Worm (Caenorhabditis elegans): Measurements from ENCODE around the gene F21G4.6.

ce11 chrX:9924962-9925361, 7.7 kb upstream of the F21G4.6 start, which contains the start of gene ugt-23:
- TF ChIP-seq nhr-12 (tag; optimal IDR thresholded peaks at IDR 0.05) = no peak
- no peak for TF ChIP-seq ceh-43 (GFP tag; optimal IDR thresholded peaks at IDR 0.05)
- no peak for TF ChIP-seq nhr-76 (tag; optimal IDR thresholded peaks at IDR 0.05)
- no peak for TF ChIP-seq snpc-4 (tag; optimal IDR thresholded peaks at IDR 0.05)
- no peak for TF ChIP-seq nhr-237 (tag; optimal IDR thresholded peaks at IDR 0.05)
- no peak for TF ChIP-seq unc-39 (tag; optimal IDR thresholded peaks at IDR 0.05)
- no peak for TF ChIP-seq elt-1 (tag; optimal IDR thresholded peaks at IDR 0.05; ENCODE audit: borderline replicate concordance, insufficient read depth)
- TF ChIP-seq ces-1 (GFP tag; optimal IDR thresholded peaks at IDR 0.05) = no peak
- no peak for TF ChIP-seq unc-62 (GFP tag; optimal IDR thresholded peaks at IDR 0.05)
- TF ChIP-seq sptf-1 (tag; optimal IDR thresholded peaks at IDR 0.05) = no peak
- TF ChIP-seq pha-4 (tag; optimal IDR thresholded peaks at IDR 0.05) = no peak
